Fruit fly (Drosophila melanogaster) S2 (cell line): ENCODE data around the gene CG4408.

Experiments used
- CG8478 ChIP-seq: fragments of >200 bp; optimal IDR thresholded peaks from 2 replicates; lab custom pipeline; 2018
- CTCF ChIP-seq, 2 experiments: fragments of >200 bp; optimal IDR thresholded peaks; 2 replicates each; lab custom pipeline; 2018

DNA sequence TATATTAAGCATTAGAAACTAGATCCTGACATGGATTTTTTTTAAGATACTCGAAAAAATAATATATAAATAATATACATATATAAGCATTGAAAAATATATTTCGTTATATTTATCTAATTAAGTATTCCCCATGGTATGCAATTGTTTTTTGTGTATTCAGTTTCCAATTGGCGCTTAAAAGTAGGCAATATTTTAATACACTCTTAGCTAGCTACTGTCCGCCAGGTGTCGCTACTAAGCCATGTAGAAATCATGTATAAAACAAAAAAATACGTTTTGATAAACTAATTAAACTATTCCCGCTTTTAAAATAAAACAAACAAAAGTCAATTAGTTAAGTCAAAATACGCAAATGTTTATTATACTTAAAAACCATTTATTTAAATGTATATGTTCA, 32.1 kb downstream of the CG4408 start:
- TF ChIP-seq CTCF (optimal IDR thresholded peaks at IDR 0.05; lab: Kevin White, UChicago) (peak; percentile 74 to 93), CG8478 (lab: Kevin White, UChicago) (no peak)
